Fruit fly (Drosophila melanogaster) whole organism, adult: Measurements from ENCODE around the gene mRpL2.

ENCODE experiments used
- CG11617 ChIP-seq: fragments of 200-800 bp; sonication (Bioruptor generic); optimal IDR thresholded peaks from 2 replicates; lab custom pipeline; 2017; ENCODE audit warnings: mild to moderate bottlenecking, missing biosample characterization, missing genetic modification reagents, missing genetic modification characterization
- CG33017 ChIP-seq: fragments of 200-800 bp; sonication (Bioruptor generic); optimal IDR thresholded peaks from 2 replicates; lab custom pipeline; 2018; ENCODE audit warnings: missing biosample characterization, mild to moderate bottlenecking, missing genetic modification characterization, moderate library complexity
- CG5204 ChIP-seq: fragments of 200-800 bp; sonication (Bioruptor generic); optimal IDR thresholded peaks from 2 replicates; lab custom pipeline; 2016; ENCODE audit warnings: missing biosample characterization, missing genetic modification characterization
- CG7045 ChIP-seq: fragments of 200-800 bp; sonication (Bioruptor generic); optimal IDR thresholded peaks from 2 replicates; lab custom pipeline; 2017; ENCODE audit warnings: missing biosample characterization, mild to moderate bottlenecking, missing genetic modification characterization
- Clk ChIP-seq: fragments of 200-800 bp; sonication (Bioruptor generic); optimal IDR thresholded peaks from 2 replicates; lab custom pipeline; 2017; ENCODE audit warnings: missing biosample characterization, missing genetic modification characterization
- Hr96 ChIP-seq: fragments of 200-800 bp; sonication (Bioruptor generic); optimal IDR thresholded peaks from 2 replicates; lab custom pipeline; 2016; ENCODE audit warnings: missing biosample characterization, missing genetic modification characterization
- Mnt ChIP-seq: fragments of 200-800 bp; sonication (Bioruptor generic); optimal IDR thresholded peaks from 2 replicates; lab custom pipeline; 2016; ENCODE audit warnings: missing biosample characterization, mild to moderate bottlenecking, missing genetic modification characterization
- bab1 ChIP-seq: fragments of 200-800 bp; sonication (Bioruptor generic); optimal IDR thresholded peaks from 3 replicates; lab custom pipeline; 2019; ENCODE audit warnings: missing biosample characterization, mild to moderate bottlenecking, missing genetic modification characterization, moderate library complexity
- kay ChIP-seq: fragments of 200-800 bp; sonication (Bioruptor generic); peaks from one replicate; lab custom pipeline; 2016; ENCODE audit warnings: missing biosample characterization, missing genetic modification characterization, borderline replicate concordance
- tj ChIP-seq: fragments of 200-800 bp; sonication (Bioruptor generic); optimal IDR thresholded peaks from 3 replicates; lab custom pipeline; 2017; ENCODE audit warnings: missing biosample characterization, mild to moderate bottlenecking, missing genetic modification characterization, moderate library complexity

DNA sequence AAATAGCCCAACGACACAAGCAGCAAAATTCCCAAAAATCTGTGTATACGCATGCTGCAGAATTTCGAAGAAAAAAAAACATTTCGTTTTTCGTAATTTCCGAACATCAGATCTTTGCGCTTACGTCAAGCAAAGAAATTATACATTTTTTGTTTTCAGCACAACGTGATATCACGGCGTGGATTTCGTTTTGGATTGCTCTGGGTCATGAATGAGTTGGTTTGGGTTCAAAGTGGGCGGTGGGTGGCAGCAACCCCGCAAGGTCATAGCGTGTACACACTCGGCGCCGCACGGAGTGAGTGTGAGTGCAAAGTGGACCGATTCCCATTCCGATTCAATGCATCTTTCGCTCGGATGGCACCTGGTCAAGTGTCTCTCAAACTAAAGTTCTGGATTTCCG, 4.2 kb downstream of the mRpL2 start:
- no peak for TF ChIP-seq Hr96
- TF ChIP-seq Clk (GFP tag; lab: Kevin White, UChicago), result no peak
- no peak for TF ChIP-seq CG5204 (GFP tag; lab: Kevin White, UChicago)
- no peak for TF ChIP-seq tj (GFP tag; lab: Kevin White, UChicago)
- TF ChIP-seq CG33017, result no peak
- TF ChIP-seq bab1 (GFP tag; lab: Kevin White, UChicago), result no peak
- no peak for TF ChIP-seq CG7045 (GFP tag; lab: Kevin White, UChicago)
- TF ChIP-seq kay (GFP tag; lab: Kevin White, UChicago), result no peak
- TF ChIP-seq CG11617 (GFP tag; lab: Kevin White, UChicago), result no peak
- no peak for TF ChIP-seq Mnt (GFP tag; lab: Kevin White, UChicago)
